Fruit fly (Drosophila melanogaster) whole organism, wandering third instar larva: ENCODE results near the gene RabX4.

ENCODE experiments used
- Abd-B ChIP-seq: fragments of >200 bp; optimal IDR thresholded peaks from 2 replicates; lab custom pipeline; 2017; ENCODE audit warnings: missing biosample characterization, missing genetic modification characterization
- CG32264 ChIP-seq: fragments of 200-800 bp; sonication (Bioruptor generic); optimal IDR thresholded peaks from 2 replicates; lab custom pipeline; 2016; ENCODE audit warnings: missing biosample characterization, missing genetic modification characterization
- CG9705 ChIP-seq: fragments of 200-800 bp; sonication (Bioruptor generic); optimal IDR thresholded peaks from 2 replicates; lab custom pipeline; 2018; ENCODE audit warnings: missing biosample characterization, mild to moderate bottlenecking, missing genetic modification characterization
- CrebA ChIP-seq: fragments of 200-800 bp; sonication (Bioruptor generic); optimal IDR thresholded peaks from 2 replicates; lab custom pipeline; 2016; ENCODE audit warnings: missing biosample characterization, mild to moderate bottlenecking, missing genetic modification characterization, borderline replicate concordance
- Dfd ChIP-seq: fragments of >200 bp; optimal IDR thresholded peaks from 2 replicates; lab custom pipeline; 2017; ENCODE audit warnings: missing biosample characterization, missing genetic modification characterization
- Dif ChIP-seq: fragments of 200-275, 200-300 bp; sonication (Bioruptor generic); optimal IDR thresholded peaks from 2 replicates; lab custom pipeline; 2018; ENCODE audit warnings: missing biosample characterization, missing genetic modification characterization; ENCODE audit not compliant: partially characterized antibody
- Hnf4 ChIP-seq: fragments of 200-800 bp; sonication (Bioruptor generic); optimal IDR thresholded peaks from 2 replicates; lab custom pipeline; 2016; ENCODE audit warnings: missing biosample characterization, mild to moderate bottlenecking, missing genetic modification characterization
- Jra ChIP-seq: sonication (Bioruptor generic); optimal IDR thresholded peaks from 2 replicates; lab custom pipeline; 2016; ENCODE audit warnings: missing biosample characterization, missing genetic modification characterization
- Myc ChIP-seq: fragments of >200 bp; optimal IDR thresholded peaks from 2 replicates; lab custom pipeline; 2017
- N ChIP-seq: fragments of >200 bp; optimal IDR thresholded peaks from 2 replicates; lab custom pipeline; 2018; ENCODE audit warnings: missing biosample characterization, missing external identifiers, missing genetic modification characterization
- Rel ChIP-seq, 2 experiments: fragments of 200-800 bp; sonication (Bioruptor generic) in 1 of 2; optimal IDR thresholded peaks; 2 replicates in 1 of 2; 3 replicates in 1 of 2; lab custom pipeline; 2016 to 2019; ENCODE audit warnings: mild to moderate bottlenecking in 2 of 2, missing biosample characterization in 2 of 2, missing genetic modification characterization in 2 of 2, moderate library complexity in 1 of 2
- Sp1 ChIP-seq: fragments of 200-800 bp; sonication (Bioruptor generic); optimal IDR thresholded peaks from 3 replicates; lab custom pipeline; 2019; ENCODE audit warnings: missing biosample characterization, mild to moderate bottlenecking, missing genetic modification characterization, moderate library complexity
- Vsx2 ChIP-seq: fragments of 200-300, 225-300 bp; sonication (Bioruptor generic); optimal IDR thresholded peaks from 2 replicates; lab custom pipeline; 2018; ENCODE audit warnings: missing biosample characterization, missing genetic modification characterization; ENCODE audit not compliant: partially characterized antibody
- br ChIP-seq: fragments of 200-800 bp; sonication (Bioruptor generic); optimal IDR thresholded peaks from 2 replicates; lab custom pipeline; 2016; ENCODE audit warnings: missing biosample characterization, missing genetic modification characterization
- dl ChIP-seq, 2 experiments: fragments of 175-275, 200-275 bp in 1 of 2; fragments of 200-275 bp in 1 of 2; sonication (Bioruptor generic); optimal IDR thresholded peaks; lab custom pipeline; 2018; ENCODE audit warnings: mild to moderate bottlenecking in 2 of 2, missing biosample characterization in 2 of 2, missing genetic modification characterization in 2 of 2, moderate library complexity in 2 of 2; ENCODE audit not compliant: partially characterized antibody in 2 of 2, insufficient read depth in 1 of 2
- dmrt93B ChIP-seq: fragments of 200-800 bp; sonication (Bioruptor generic); optimal IDR thresholded peaks from 2 replicates; lab custom pipeline; 2018; ENCODE audit warnings: missing biosample characterization, mild to moderate bottlenecking, missing genetic modification characterization
- dsf ChIP-seq: sonication (Bioruptor generic); optimal IDR thresholded peaks from 2 replicates; lab custom pipeline; 2016; ENCODE audit warnings: missing biosample characterization, missing genetic modification characterization, borderline replicate concordance
- ey ChIP-seq: fragments of 200-800 bp; sonication (Bioruptor generic); optimal IDR thresholded peaks from 2 replicates; lab custom pipeline; 2016; ENCODE audit warnings: missing biosample characterization, missing genetic modification characterization
- lola ChIP-seq: fragments of >200 bp; optimal IDR thresholded peaks from 2 replicates; lab custom pipeline; 2017; ENCODE audit warnings: missing biosample characterization, missing genetic modification characterization
- psq ChIP-seq: fragments of 200-800 bp; sonication (Bioruptor generic); optimal IDR thresholded peaks from 3 replicates; lab custom pipeline; 2017; ENCODE audit warnings: missing biosample characterization, mild to moderate bottlenecking, missing genetic modification characterization, moderate library complexity
- rgr ChIP-seq: fragments of 200-800 bp; sonication (Bioruptor generic); optimal IDR thresholded peaks from 3 replicates; lab custom pipeline; 2016; ENCODE audit warnings: missing biosample characterization, mild to moderate bottlenecking, missing genetic modification characterization
- sv ChIP-seq: fragments of 200-800 bp; sonication (Bioruptor generic); optimal IDR thresholded peaks from 3 replicates; lab custom pipeline; 2016; ENCODE audit warnings: missing biosample characterization, missing genetic modification characterization
- tai ChIP-seq: sonication (Bioruptor generic); optimal IDR thresholded peaks from 2 replicates; lab custom pipeline; 2016; ENCODE audit warnings: missing biosample characterization, missing genetic modification characterization

The RabX4 gene

DNA sequence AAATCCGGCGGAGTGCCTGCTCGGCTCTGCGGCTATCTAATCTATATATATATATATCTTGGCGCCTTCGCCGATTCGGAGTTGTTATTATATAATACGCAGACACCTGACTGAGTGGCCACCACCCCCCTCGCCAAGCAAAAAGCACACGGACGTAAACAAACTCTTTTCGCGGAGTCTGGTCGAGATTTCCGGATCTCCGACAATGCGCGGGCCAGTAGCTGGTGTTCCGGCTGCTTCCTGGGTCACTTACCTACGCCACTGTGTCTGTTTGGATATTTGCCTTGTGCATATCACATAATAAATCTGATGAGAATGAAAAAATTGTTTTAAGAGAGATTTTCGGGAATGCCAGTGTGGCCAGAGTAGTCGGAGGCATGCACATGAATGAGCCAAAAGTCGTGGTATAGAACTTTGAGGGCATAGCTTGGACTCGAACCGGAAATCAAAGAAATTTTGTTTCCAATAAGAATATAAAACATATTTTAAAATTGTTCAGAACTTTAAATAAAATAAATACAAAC is 41.1 kb downstream of the RabX4 start, which contains the start of gene CG5805 (continued):
- TF ChIP-seq rgr = peak; percentile 87
- peak; percentile 76 for TF ChIP-seq sv (GFP tag; lab: Kevin White, UChicago)
- no peak for TF ChIP-seq lola
- peak; percentile 90 for TF ChIP-seq dmrt93B (GFP tag; lab: Kevin White, UChicago)
- TF ChIP-seq ey = peak; percentile 28
- TF ChIP-seq N (GFP tag; lab: Kevin White, UChicago) = no peak

DNA sequence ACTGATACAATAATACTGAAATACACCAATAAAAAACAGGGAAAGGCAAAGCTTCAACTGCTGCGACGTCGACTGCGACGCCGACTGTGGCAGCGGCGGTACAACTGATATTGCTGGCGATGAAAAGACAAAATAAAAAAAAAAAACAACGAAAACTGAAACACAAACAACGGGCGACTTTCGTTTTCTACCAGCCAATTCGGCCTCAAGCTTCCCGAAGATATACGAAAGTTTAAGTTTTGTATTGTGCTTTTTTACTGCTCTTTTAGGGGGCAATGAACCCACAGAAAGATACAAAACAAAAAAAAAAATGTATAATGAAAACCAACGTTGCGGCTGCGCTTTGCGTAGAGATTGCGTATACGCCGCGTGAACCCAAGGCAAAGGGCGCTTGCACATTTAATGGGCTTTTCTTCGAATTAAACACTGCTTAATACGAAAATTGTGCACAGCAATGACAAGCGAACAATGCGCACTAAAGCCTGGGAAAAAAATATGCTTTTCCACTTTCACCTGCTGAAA is 49.9 kb downstream of the RabX4 start:
- TF ChIP-seq ey (no peak), CG32264 (GFP tag; lab: Kevin White, UChicago) (no peak), Myc (no peak), N (GFP tag; lab: Kevin White, UChicago) (no peak), dsf (GFP tag; lab: Kevin White, UChicago) (no peak), tai (GFP tag; lab: Kevin White, UChicago) (no peak), dl (GFP tag; optimal IDR thresholded peaks at IDR 0.05; lab: Kevin White, UChicago; ENCODE audit: insufficient read depth in 1 of 2, partially characterized antibody in 2 of 2) (no peak), Hnf4 (no peak)

DNA sequence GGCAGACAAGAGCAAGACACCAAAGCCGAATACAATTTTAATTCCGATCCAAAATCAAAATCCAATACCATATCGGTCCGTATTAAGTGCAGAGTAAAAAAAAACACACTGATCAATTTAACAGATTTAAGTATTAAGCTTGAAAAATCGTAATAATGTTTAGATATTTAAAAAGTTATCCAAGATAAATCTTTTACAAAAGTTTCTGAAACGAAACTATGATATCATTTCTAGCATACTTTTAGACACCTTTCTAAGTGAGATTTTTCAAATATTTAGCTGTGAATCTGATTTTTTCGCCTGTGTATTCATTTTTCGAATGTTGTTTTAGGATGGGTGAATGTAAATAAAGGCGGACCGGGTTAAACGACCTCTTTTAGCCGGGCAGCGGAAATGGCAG is 51.1 kb downstream of the RabX4 start:
- TF ChIP-seq Myc = no peak
- no peak for TF ChIP-seq Sp1
- TF ChIP-seq lola = no peak
- TF ChIP-seq br = no peak
- no peak for TF ChIP-seq Jra (GFP tag; lab: Kevin White, UChicago)
- no peak for TF ChIP-seq Hnf4
- TF ChIP-seq N (GFP tag; lab: Kevin White, UChicago) = no peak
- no peak for TF ChIP-seq psq (GFP tag; lab: Kevin White, UChicago)
- no peak for TF ChIP-seq Dfd (GFP tag; lab: Kevin White, UChicago)
- no peak for TF ChIP-seq Rel (GFP tag; optimal IDR thresholded peaks at IDR 0.05; lab: Kevin White, UChicago)
- no peak for TF ChIP-seq Rel (tag; optimal IDR thresholded peaks at IDR 0.05; lab: Kevin White, UChicago)
- no peak for TF ChIP-seq tai (GFP tag; lab: Kevin White, UChicago)
- no peak for TF ChIP-seq CG32264 (GFP tag; lab: Kevin White, UChicago)
- TF ChIP-seq CG9705 = no peak
- no peak for TF ChIP-seq CrebA (GFP tag; lab: Kevin White, UChicago)
- no peak for TF ChIP-seq Abd-B (GFP tag; lab: Kevin White, UChicago)
- no peak for TF ChIP-seq Dif (GFP tag; lab: Kevin White, UChicago)
- no peak for TF ChIP-seq rgr
- no peak for TF ChIP-seq Vsx2 (GFP tag; lab: Kevin White, UChicago)
